Worm (Caenorhabditis elegans) whole organism, mixed stage, embryonic: Measurements from ENCODE around the gene col-148.

Source experiments
- M03D4.4 ChIP-seq: sonication (generic microtip); optimal IDR thresholded peaks from 2 replicates; lab custom pipeline; 2017; ENCODE audit warnings: mild to moderate bottlenecking, missing genetic modification characterization, missing compliant biosample characterization
- ceh-43 ChIP-seq: fragments of 200-800 bp; sonication (Bioruptor generic); optimal IDR thresholded peaks from 2 replicates; lab custom pipeline; 2018; ENCODE audit warnings: mild to moderate bottlenecking, missing genetic modification characterization, moderate library complexity, missing compliant biosample characterization
- lsy-2 ChIP-seq: fragments of 150-350 bp; optimal IDR thresholded peaks from 2 replicates; lab custom pipeline; 2014; ENCODE audit warnings: missing biosample characterization, missing genetic modification characterization
- nhr-237 ChIP-seq: fragments of 150-350 bp; optimal IDR thresholded peaks from 2 replicates; lab custom pipeline; 2014; ENCODE audit warnings: missing biosample characterization, missing genetic modification characterization
- nhr-28 ChIP-seq: fragments of 150-350 bp; optimal IDR thresholded peaks from 2 replicates; lab custom pipeline; 2014; ENCODE audit warnings: missing biosample characterization, missing genetic modification characterization
- nhr-76 ChIP-seq: sonication (generic microtip); optimal IDR thresholded peaks from 2 replicates; lab custom pipeline; 2017; ENCODE audit warnings: missing biosample characterization, missing genetic modification characterization
- pha-4 ChIP-seq: fragments of 150-350 bp; optimal IDR thresholded peaks from 2 replicates; lab custom pipeline; 2018; ENCODE audit warnings: missing biosample characterization, missing genetic modification reagents, missing genetic modification characterization
- unc-62 ChIP-seq: fragments of 150-350 bp; optimal IDR thresholded peaks from 2 replicates; lab custom pipeline; 2014; ENCODE audit warnings: missing biosample characterization, missing genetic modification reagents, missing genetic modification characterization
- ztf-11 ChIP-seq: fragments of 150-350 bp; optimal IDR thresholded peaks from 2 replicates; lab custom pipeline; 2014; ENCODE audit warnings: missing biosample characterization, missing genetic modification characterization

DNA sequence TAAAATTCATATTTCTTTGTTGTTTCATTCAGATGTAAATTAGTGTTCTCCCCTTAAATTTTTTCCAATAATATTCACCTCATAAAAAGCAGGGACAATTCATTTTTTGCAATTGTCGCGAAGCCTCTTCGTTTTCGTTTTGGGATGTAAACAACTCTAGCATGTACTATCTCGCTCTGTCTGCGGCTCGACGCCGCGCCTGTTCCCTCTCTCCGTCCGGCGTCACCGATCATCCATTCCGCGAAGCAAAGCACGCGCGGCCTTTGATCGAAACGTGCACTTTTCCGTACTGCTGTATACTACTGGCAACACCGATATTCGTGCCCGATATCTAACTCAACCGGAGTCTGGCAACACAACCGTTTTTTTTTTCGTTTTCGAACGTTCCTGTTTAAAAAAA, 5.4 kb downstream of the col-148 start:
- TF ChIP-seq nhr-76 (tag; lab: Kevin White, UChicago), result no peak
- TF ChIP-seq nhr-28, result no peak
- no peak for TF ChIP-seq ceh-43
- TF ChIP-seq lsy-2 (tag; lab: Kevin White, UChicago), result no peak
- no peak for TF ChIP-seq unc-62 (GFP tag; lab: Kevin White, UChicago)
- no peak for TF ChIP-seq nhr-237 (tag; lab: Kevin White, UChicago)
- TF ChIP-seq ztf-11 (tag; lab: Kevin White, UChicago), result no peak
- TF ChIP-seq M03D4.4 (tag; lab: Kevin White, UChicago), result no peak
- TF ChIP-seq pha-4, result peak; percentile 75
